Fruit fly (Drosophila melanogaster) whole organism, embryonic: ENCODE measurements around the gene Cpr65Au.

Source experiments
- BEAF-32 ChIP-seq: fragments of 200-800 bp; sonication (Bioruptor generic); optimal IDR thresholded peaks from 3 replicates; lab custom pipeline; 2017; ENCODE audit warnings: missing biosample characterization, missing genetic modification characterization, mild to moderate bottlenecking, moderate library complexity, missing genetic modification reagents
- C15 ChIP-seq: fragments of 200-800 bp; sonication (Bioruptor generic); IDR thresholded peaks from 3 replicates; pipeline ENCODE4 v1.3.6; 2022; ENCODE audit warnings: missing biosample characterization, missing genetic modification characterization
- CG1024 ChIP-seq: fragments of 200-800 bp; sonication (Bioruptor generic); IDR thresholded peaks from 2 replicates; pipeline ENCODE4 v1.3.6; 2022; ENCODE audit warnings: missing biosample characterization, missing genetic modification characterization
- CG10565 ChIP-seq: fragments of 200-800 bp; sonication (Bioruptor generic); optimal IDR thresholded peaks from 3 replicates; lab custom pipeline; 2016; ENCODE audit warnings: missing biosample characterization, mild to moderate bottlenecking, missing genetic modification characterization
- CG10654 ChIP-seq: fragments of 200-800 bp; sonication (Bioruptor generic); optimal IDR thresholded peaks from 2 replicates; lab custom pipeline; 2016; ENCODE audit warnings: missing biosample characterization, missing genetic modification characterization
- CG10979 ChIP-seq: fragments of 200-800 bp; sonication (Bioruptor generic); optimal IDR thresholded peaks from 2 replicates; lab custom pipeline; 2018; ENCODE audit warnings: missing biosample characterization, mild to moderate bottlenecking, missing genetic modification characterization, moderate library complexity
- CG11696 ChIP-seq: fragments of 200-800 bp; sonication (Bioruptor generic); IDR thresholded peaks from 2 replicates; pipeline ENCODE4 v1.3.6; 2022; ENCODE audit warnings: missing biosample characterization, missing genetic modification characterization
- CG12071 ChIP-seq: fragments of 200-800 bp; sonication (Bioruptor generic); optimal IDR thresholded peaks from 3 replicates; lab custom pipeline; 2018; ENCODE audit warnings: missing biosample characterization, mild to moderate bottlenecking, missing genetic modification characterization
- CG13287 ChIP-seq: fragments of 200-800 bp; sonication (Bioruptor generic); IDR thresholded peaks from 2 replicates; pipeline ENCODE4 v1.3.6; 2022; ENCODE audit warnings: missing biosample characterization, missing genetic modification characterization; ENCODE audit not compliant: partially characterized antibody
- CG14441 ChIP-seq: fragments of 200-800 bp; sonication (Bioruptor generic); IDR thresholded peaks from 2 replicates; pipeline ENCODE4 v1.3.6; 2022; ENCODE audit warnings: missing biosample characterization, missing genetic modification characterization
- CG15514 ChIP-seq: fragments of 200-800 bp; sonication (Bioruptor generic); optimal IDR thresholded peaks from 3 replicates; lab custom pipeline; 2017; ENCODE audit warnings: missing biosample characterization, missing genetic modification characterization, mild to moderate bottlenecking, moderate library complexity, missing genetic modification reagents
- CG16815 ChIP-seq: fragments of 200-800 bp; sonication (Bioruptor generic); optimal IDR thresholded peaks from 3 replicates; lab custom pipeline; 2017; ENCODE audit warnings: missing biosample characterization, mild to moderate bottlenecking, missing genetic modification characterization
- CG2199 ChIP-seq: fragments of 200-800 bp; sonication (Bioruptor generic); IDR thresholded peaks from 3 replicates; pipeline ENCODE4 v1.3.6; 2022; ENCODE audit warnings: missing biosample characterization, missing genetic modification characterization
- CG2678 ChIP-seq: fragments of 200-800 bp; sonication (Bioruptor generic); optimal IDR thresholded peaks from 3 replicates; lab custom pipeline; 2019; ENCODE audit warnings: missing biosample characterization, mild to moderate bottlenecking, missing genetic modification characterization, moderate library complexity
- CG30403 ChIP-seq: fragments of 200-800 bp; sonication (Bioruptor generic); optimal IDR thresholded peaks from 3 replicates; lab custom pipeline; 2016; ENCODE audit warnings: missing biosample characterization, missing genetic modification characterization
- CG3163 ChIP-seq: fragments of 200-800 bp; sonication (Bioruptor generic); optimal IDR thresholded peaks from 3 replicates; lab custom pipeline; 2016; ENCODE audit warnings: missing biosample characterization, missing genetic modification characterization
- CG34422 ChIP-seq: fragments of 200-800 bp; sonication (Bioruptor generic); IDR thresholded peaks from 3 replicates; pipeline ENCODE4 v1.3.6; 2022; ENCODE audit warnings: missing biosample characterization, missing genetic modification characterization
- CG3726 ChIP-seq: fragments of 200-800 bp; sonication (Bioruptor generic); IDR thresholded peaks from 3 replicates; pipeline ENCODE4, ENCODE4 v1.3.6; 2022; ENCODE audit warnings: missing biosample characterization, missing genetic modification characterization
- CG4707 ChIP-seq: fragments of 200-800 bp; sonication (Bioruptor generic); optimal IDR thresholded peaks from 2 replicates; lab custom pipeline; 2018; ENCODE audit warnings: missing biosample characterization, mild to moderate bottlenecking, missing genetic modification characterization, moderate library complexity
- CG6791 ChIP-seq: fragments of 200-800 bp; sonication (Bioruptor generic); IDR thresholded peaks from 3 replicates; pipeline ENCODE4 v1.3.6; 2022; ENCODE audit warnings: missing biosample characterization, missing genetic modification characterization; ENCODE audit not compliant: partially characterized antibody
- CG7839 ChIP-seq: fragments of 200-800 bp; sonication (Bioruptor generic); optimal IDR thresholded peaks from 3 replicates; lab custom pipeline; 2018; ENCODE audit warnings: missing biosample characterization, mild to moderate bottlenecking, missing genetic modification characterization, moderate library complexity
- CG9932 ChIP-seq: fragments of 200-800 bp; sonication (Bioruptor generic); IDR thresholded peaks from 2 replicates; pipeline ENCODE4 v1.3.6; 2022; ENCODE audit warnings: missing biosample characterization, missing genetic modification characterization
- Chrac-16 ChIP-seq: fragments of 200-800 bp; sonication (Bioruptor generic); optimal IDR thresholded peaks from 3 replicates; lab custom pipeline; 2016; ENCODE audit warnings: missing biosample characterization, missing genetic modification characterization
- D19B ChIP-seq: fragments of 200-800 bp; sonication (Bioruptor generic); optimal IDR thresholded peaks from 2 replicates; lab custom pipeline; 2017; ENCODE audit warnings: missing biosample characterization, mild to moderate bottlenecking, missing genetic modification characterization
- Dbx ChIP-seq: fragments of 200-800 bp; sonication (Bioruptor generic); IDR thresholded peaks from 3 replicates; pipeline ENCODE4 v1.3.6; 2022; ENCODE audit warnings: missing biosample characterization, missing genetic modification characterization
- Dfd ChIP-seq, 2 experiments: fragments of >200 bp; optimal IDR thresholded peaks; 2 replicates each; lab custom pipeline; 2017; ENCODE audit warnings: missing biosample characterization in 2 of 2, missing genetic modification characterization in 2 of 2
- HHEX ChIP-seq: fragments of 200-800 bp; sonication (Bioruptor generic); optimal IDR thresholded peaks from 3 replicates; lab custom pipeline; 2017; ENCODE audit warnings: missing biosample characterization, mild to moderate bottlenecking, missing genetic modification characterization, missing genetic modification reagents
- Hmr ChIP-seq: fragments of 200-800 bp; sonication (Bioruptor generic); optimal IDR thresholded peaks from 3 replicates; lab custom pipeline; 2017; ENCODE audit warnings: mild to moderate bottlenecking, missing biosample characterization, missing genetic modification reagents, missing genetic modification characterization
- Mes4 ChIP-seq: fragments of 200-800 bp; sonication (Bioruptor generic); optimal IDR thresholded peaks from 2 replicates; lab custom pipeline; 2016; ENCODE audit warnings: missing biosample characterization, missing genetic modification characterization
- Rx ChIP-seq: fragments of 200-800 bp; sonication (Bioruptor generic); IDR thresholded peaks from 2 replicates; pipeline ENCODE4 v1.3.6; 2022; ENCODE audit warnings: missing biosample characterization, missing genetic modification characterization
- Sry-δ ChIP-seq: fragments of 200-800 bp; sonication (Bioruptor generic); optimal IDR thresholded peaks from 2 replicates; lab custom pipeline; 2016; ENCODE audit warnings: missing biosample characterization, missing genetic modification characterization
- Ssrp ChIP-seq: fragments of 200-800 bp; sonication (Bioruptor generic); optimal IDR thresholded peaks from 2 replicates; lab custom pipeline; 2018; ENCODE audit warnings: missing biosample characterization, mild to moderate bottlenecking, missing genetic modification characterization, moderate library complexity
- TFAM ChIP-seq: fragments of 200-800 bp; sonication (Bioruptor generic); optimal IDR thresholded peaks from 2 replicates; lab custom pipeline; 2017; ENCODE audit warnings: missing biosample characterization, missing genetic modification characterization, inconsistent platforms
- Tbp ChIP-seq: fragments of >200 bp; optimal IDR thresholded peaks from 2 replicates; lab custom pipeline; 2018; ENCODE audit warnings: missing biosample characterization, missing genetic modification characterization
- YL-1 ChIP-seq: fragments of 200-800 bp; sonication (Bioruptor generic); optimal IDR thresholded peaks from 3 replicates; lab custom pipeline; 2017; ENCODE audit warnings: missing biosample characterization, mild to moderate bottlenecking, missing genetic modification characterization
- abd-A ChIP-seq: fragments of 200-800 bp; sonication (Bioruptor generic); optimal IDR thresholded peaks from 3 replicates; lab custom pipeline; 2019; ENCODE audit warnings: missing biosample characterization, mild to moderate bottlenecking, missing genetic modification characterization, moderate library complexity
- ac ChIP-seq: fragments of 200-800 bp; sonication (Bioruptor generic); optimal IDR thresholded peaks from 3 replicates; lab custom pipeline; 2017; ENCODE audit warnings: missing biosample characterization, mild to moderate bottlenecking, missing genetic modification characterization
- az2 ChIP-seq: fragments of 200-800 bp; sonication (Bioruptor generic); optimal IDR thresholded peaks from 3 replicates; lab custom pipeline; 2016; ENCODE audit warnings: missing biosample characterization, missing genetic modification characterization
- emc ChIP-seq: fragments of 200-800 bp; sonication (Bioruptor generic); optimal IDR thresholded peaks from 2 replicates; lab custom pipeline; 2016; ENCODE audit warnings: missing biosample characterization, missing genetic modification characterization
- exex ChIP-seq: fragments of 200-800 bp; sonication (Bioruptor generic); optimal IDR thresholded peaks from 4 replicates; lab custom pipeline; 2018; ENCODE audit warnings: missing biosample characterization, mild to moderate bottlenecking, missing genetic modification characterization, moderate library complexity
- gsb-n ChIP-seq: fragments of 200-800 bp; sonication (Bioruptor generic); optimal IDR thresholded peaks from 3 replicates; lab custom pipeline; 2018; ENCODE audit warnings: missing biosample characterization, mild to moderate bottlenecking, missing genetic modification characterization
- kay ChIP-seq: fragments of 200-800 bp; sonication (Bioruptor generic); optimal IDR thresholded peaks from 2 replicates; lab custom pipeline; 2016; ENCODE audit warnings: missing biosample characterization, missing genetic modification characterization
- lov ChIP-seq, 2 experiments: fragments of 200-800 bp in 1 of 2; fragments of >200 bp in 1 of 2; sonication (Bioruptor generic) in 1 of 2; IDR thresholded peaks in 1 of 2; optimal IDR thresholded peaks in 1 of 2; 2 replicates in 1 of 2; 3 replicates in 1 of 2; pipeline versions ENCODE4 v1.3.6 to Lab custom; 2017 to 2022; ENCODE audit warnings: missing biosample characterization in 1 of 2, missing genetic modification characterization in 1 of 2
- nerfin-2 ChIP-seq: fragments of 200-800 bp; sonication (Bioruptor generic); IDR thresholded peaks from 2 replicates; pipeline ENCODE4 v1.3.6; 2022; ENCODE audit warnings: missing biosample characterization, missing genetic modification characterization; ENCODE audit not compliant: partially characterized antibody
- onecut ChIP-seq: fragments of 200-800 bp; sonication (Bioruptor generic); IDR thresholded peaks from 2 replicates; pipeline ENCODE4 v1.3.6; 2022; ENCODE audit warnings: missing biosample characterization, missing genetic modification characterization
- otp ChIP-seq: fragments of 200-800 bp; sonication (Bioruptor generic); IDR thresholded peaks from 3 replicates; pipeline ENCODE4, ENCODE4 v1.3.6; 2022; ENCODE audit warnings: missing biosample characterization, missing genetic modification characterization
- ssp ChIP-seq: fragments of 200-800 bp; sonication (Bioruptor generic); IDR thresholded peaks from 2 replicates; pipeline ENCODE4 v1.3.6; 2022; ENCODE audit warnings: missing biosample characterization, missing genetic modification characterization
- tap ChIP-seq: fragments of 200-800 bp; optimal IDR thresholded peaks from 3 replicates; lab custom pipeline; 2019; ENCODE audit warnings: missing biosample characterization, mild to moderate bottlenecking, missing genetic modification characterization, moderate library complexity
- tgo ChIP-seq: fragments of 200-800 bp; sonication (Bioruptor generic); IDR thresholded peaks from 3 replicates; pipeline ENCODE4 v1.3.6; 2022; ENCODE audit warnings: missing biosample characterization, missing genetic modification characterization
- trem ChIP-seq: fragments of 200-800 bp; optimal IDR thresholded peaks from 3 replicates; lab custom pipeline; 2019; ENCODE audit warnings: missing biosample characterization, mild to moderate bottlenecking, missing genetic modification characterization, moderate library complexity
- vfl ChIP-seq: fragments of 200-800 bp; sonication (Bioruptor generic); optimal IDR thresholded peaks from 2 replicates; lab custom pipeline; 2016; ENCODE audit warnings: missing biosample characterization, missing genetic modification characterization

The Cpr65Au gene

DNA sequence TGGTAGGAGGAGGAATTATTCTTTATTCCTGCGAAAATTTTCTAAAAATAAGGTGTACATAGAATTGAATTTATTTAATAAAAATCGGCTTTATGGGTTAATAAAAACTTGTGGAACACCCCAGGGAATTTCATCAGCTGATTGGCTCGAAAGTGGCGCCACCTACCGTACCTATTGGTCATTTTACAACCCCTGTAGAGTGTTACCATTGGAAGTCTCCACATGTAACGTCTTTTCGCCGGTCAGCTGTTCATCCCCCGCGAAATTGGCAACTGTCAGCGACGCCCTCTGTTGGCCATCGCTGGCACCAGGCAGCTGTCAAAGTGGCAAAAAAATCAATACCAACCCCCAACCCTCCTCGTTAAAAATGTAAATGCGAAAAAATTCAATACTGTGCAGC is 49.3 kb downstream of the Cpr65Au start, which contains the start of gene CG13293 (continued):
- TF ChIP-seq Rx (GFP tag; lab: Robert Waterston, UW) (peak; percentile 24; the same call in 1 of the 2 replicates), Hmr (GFP tag; lab: Kevin White, UChicago) (peak; percentile 15), CG6791 (GFP tag; lab: Robert Waterston, UW) (no peak), Ssrp (tag; lab: Kevin White, UChicago) (no peak), otp (GFP tag; lab: Robert Waterston, UW) (no peak), CG10654 (GFP tag; lab: Kevin White, UChicago) (no peak), az2 (GFP tag; lab: Kevin White, UChicago) (no peak), CG14441 (GFP tag; lab: Robert Waterston, UW) (no peak), Sry-δ (GFP tag; lab: Kevin White, UChicago) (no peak), trem (tag; lab: Kevin White, UChicago) (peak; percentile 1), CG12071 (GFP tag; lab: Kevin White, UChicago) (no peak), CG15514 (GFP tag; lab: Kevin White, UChicago) (no peak), ssp (GFP tag; lab: Robert Waterston, UW) (0 out of 2 replicates have a peak, but pooled peaks have one; percentile 9), CG11696 (GFP tag; lab: Robert Waterston, UW) (0 out of 2 replicates have a peak, but pooled peaks have one; percentile 38), CG13287 (no peak), HHEX (GFP tag; lab: Kevin White, UChicago) (no peak), tap (tag; lab: Kevin White, UChicago) (no peak), C15 (no peak), CG4707 (GFP tag; lab: Kevin White, UChicago) (no peak), ac (no peak), CG2199 (no peak), CG10979 (tag; lab: Kevin White, UChicago) (peak; percentile 16), exex (tag; lab: Kevin White, UChicago) (no peak), kay (GFP tag; lab: Kevin White, UChicago) (no peak), tgo (GFP tag; lab: Robert Waterston, UW) (no peak), YL-1 (peak; percentile 50), onecut (peak; percentile 100), abd-A (tag; lab: Kevin White, UChicago) (peak; percentile 61), CG2678 (tag; lab: Kevin White, UChicago) (no peak), Tbp (GFP tag; lab: Kevin White, UChicago) (no peak), vfl (GFP tag; lab: Kevin White, UChicago) (no peak), Chrac-16 (GFP tag; lab: Kevin White, UChicago) (no peak), D19B (no peak), emc (GFP tag; lab: Kevin White, UChicago) (no peak), lov (optimal IDR thresholded peaks at IDR 0.05; lab: Kevin White, UChicago) (no peak), lov (GFP tag; IDR thresholded peaks at IDR 0.05; lab: Robert Waterston, UW) (no peak), nerfin-2 (no peak), Dfd (GFP tag; optimal IDR thresholded peaks at IDR 0.05; lab: Kevin White, UChicago) (no peak), BEAF-32 (GFP tag; lab: Kevin White, UChicago) (no peak), gsb-n (no peak), CG1024 (GFP tag; lab: Robert Waterston, UW) (no peak), CG30403 (GFP tag; lab: Kevin White, UChicago) (no peak), CG3163 (GFP tag; lab: Kevin White, UChicago) (no peak), CG16815 (GFP tag; lab: Kevin White, UChicago) (no peak), CG34422 (GFP tag; lab: Robert Waterston, UW) (no peak; the same call in 2 of the 3 replicates), CG3726 (GFP tag; lab: Robert Waterston, UW) (no peak), CG9932 (GFP tag; lab: Robert Waterston, UW) (no peak), CG7839 (no peak), CG10565 (no peak), Dbx (GFP tag; lab: Robert Waterston, UW) (no peak), TFAM (GFP tag; lab: Kevin White, UChicago) (no peak), Mes4 (GFP tag; lab: Kevin White, UChicago) (no peak)
